Worm (Caenorhabditis elegans) whole organism, L4 larva: Measurements from ENCODE around the gene tceb-3.

Source experiments
- F26F4.8 ChIP-seq: fragments of 200-800 bp; sonication (Bioruptor generic); conservative IDR thresholded peaks from 2 replicates; pipeline ENCODE4 v1.3.6; 2022; ENCODE audit warnings: missing genetic modification characterization, missing compliant biosample characterization
- F44E2.7 ChIP-seq: fragments of 200-800 bp; sonication (Bioruptor generic); IDR thresholded peaks from 2 replicates; pipeline ENCODE4 v2.1.2; 2022; ENCODE audit warnings: missing genetic modification characterization, missing compliant biosample characterization
- F49E8.2 ChIP-seq: sonication (generic microtip); optimal IDR thresholded peaks from 2 replicates; lab custom pipeline; 2016; ENCODE audit warnings: missing compliant biosample characterization, mild to moderate bottlenecking, missing genetic modification characterization, borderline replicate concordance
- R02D3.7 ChIP-seq: fragments of 150-350 bp; sonication (generic microtip); optimal IDR thresholded peaks from 3 replicates; lab custom pipeline; 2014; ENCODE audit warnings: missing biosample characterization, missing genetic modification characterization
- T26A8.4 ChIP-seq: fragments of 200-800 bp; sonication (Bioruptor generic); IDR thresholded peaks from 2 replicates; pipeline ENCODE4 v1.3.6; 2022; ENCODE audit warnings: missing genetic modification characterization, missing compliant biosample characterization
- Y105C5A.15 ChIP-seq: fragments of 200-800 bp; sonication (Bioruptor generic); IDR thresholded peaks from 2 replicates; pipeline ENCODE4 v1.3.6; 2022; ENCODE audit warnings: missing genetic modification characterization, missing compliant biosample characterization
- Y48G9A.11 ChIP-seq: fragments of 200-800 bp; sonication (Bioruptor generic); IDR thresholded peaks from 2 replicates; pipeline ENCODE4 v1.3.6; 2022; ENCODE audit warnings: missing genetic modification reagents, missing genetic modification characterization, missing compliant biosample characterization
- Y5F2A.4 ChIP-seq: fragments of 200-800 bp; sonication (Bioruptor generic); optimal IDR thresholded peaks from 2 replicates; lab custom pipeline; 2018; ENCODE audit warnings: mild to moderate bottlenecking, missing genetic modification characterization, missing compliant biosample characterization
- arid-1 ChIP-seq: fragments of 200-800 bp; sonication (Bioruptor generic); conservative IDR thresholded peaks from 2 replicates; pipeline ENCODE4 v1.3.6; 2022; ENCODE audit warnings: missing genetic modification reagents, missing genetic modification characterization, missing compliant biosample characterization
- attf-4 ChIP-seq: sonication (generic microtip); optimal IDR thresholded peaks from 3 replicates; lab custom pipeline; 2017; ENCODE audit warnings: missing biosample characterization, missing genetic modification characterization
- ceh-20 ChIP-seq: fragments of 200-800 bp; sonication (Bioruptor generic); IDR thresholded peaks from 2 replicates; pipeline ENCODE4 v1.3.6; 2022; ENCODE audit warnings: missing genetic modification reagents, missing genetic modification characterization, missing compliant biosample characterization
- ceh-44 ChIP-seq: fragments of 200-800 bp; sonication (Bioruptor generic); IDR thresholded peaks from 2 replicates; pipeline ENCODE4 v1.3.6; 2022; ENCODE audit warnings: missing genetic modification reagents, missing genetic modification characterization, missing compliant biosample characterization
- ceh-82 ChIP-seq: sonication (generic microtip); optimal IDR thresholded peaks from 2 replicates; lab custom pipeline; 2017; ENCODE audit warnings: missing biosample characterization, missing genetic modification characterization
- ctbp-1 ChIP-seq: fragments of 200-800 bp; sonication (Bioruptor generic); IDR thresholded peaks from 2 replicates; pipeline ENCODE4 v1.3.6; 2022; ENCODE audit warnings: missing genetic modification reagents, missing genetic modification characterization, missing compliant biosample characterization
- daf-19 ChIP-seq: fragments of 200-800 bp; sonication (Bioruptor generic); conservative IDR thresholded peaks from 2 replicates; pipeline ENCODE4 v1.3.6; 2022; ENCODE audit warnings: missing genetic modification characterization, missing compliant biosample characterization
- egl-43 ChIP-seq: fragments of 200-800 bp; sonication (Bioruptor generic); IDR thresholded peaks from 2 replicates; pipeline ENCODE4 v1.3.6; 2022; ENCODE audit warnings: missing genetic modification reagents, missing genetic modification characterization, missing compliant biosample characterization
- fos-1 ChIP-seq: fragments of 150-350 bp; optimal IDR thresholded peaks from 2 replicates; lab custom pipeline; 2014; ENCODE audit warnings: missing biosample characterization, missing genetic modification characterization
- hif-1 ChIP-seq, 2 experiments: sonication (generic microtip); optimal IDR thresholded peaks; 2 replicates each; lab custom pipeline; 2016 to 2017; ENCODE audit warnings: missing compliant biosample characterization in 2 of 2, missing genetic modification characterization in 2 of 2, missing genetic modification reagents in 2 of 2, missing genotype in 2 of 2, mild to moderate bottlenecking in 1 of 2
- hlh-30 ChIP-seq: sonication (generic microtip); optimal IDR thresholded peaks from 2 replicates; lab custom pipeline; 2017; ENCODE audit warnings: antibody characterized with exemption, mild to moderate bottlenecking, missing genetic modification characterization, missing compliant biosample characterization; ENCODE audit not compliant: insufficient read depth
- hmg-1.1 ChIP-seq: fragments of 200-800 bp; sonication (Bioruptor generic); IDR thresholded peaks from 2 replicates; pipeline ENCODE4 v1.3.6; 2022; ENCODE audit warnings: missing genetic modification reagents, missing genetic modification characterization, missing compliant biosample characterization
- lim-7 ChIP-seq: fragments of 200-800 bp; sonication (Bioruptor generic); IDR thresholded peaks from 2 replicates; pipeline ENCODE4 v1.3.6; 2022; ENCODE audit warnings: missing genetic modification characterization, missing compliant biosample characterization
- lin-13 ChIP-seq: fragments of 150-350 bp; optimal IDR thresholded peaks from 2 replicates; lab custom pipeline; 2014; ENCODE audit warnings: missing biosample characterization, missing genetic modification reagents, missing genetic modification characterization
- lin-38 ChIP-seq: fragments of 200-800 bp; sonication (Bioruptor generic); IDR thresholded peaks from 2 replicates; pipeline ENCODE4 v1.3.6; 2022; ENCODE audit warnings: missing genetic modification reagents, missing genetic modification characterization, missing compliant biosample characterization
- lir-3 ChIP-seq: sonication (generic microtip); optimal IDR thresholded peaks from 2 replicates; lab custom pipeline; 2016; ENCODE audit warnings: mild to moderate bottlenecking, missing genetic modification characterization, missing compliant biosample characterization
- lsy-2 ChIP-seq, 2 experiments: fragments of 150-350 bp in 1 of 2; sonication (generic microtip) in 1 of 2; optimal IDR thresholded peaks; 2 replicates each; lab custom pipeline; 2014 to 2017; ENCODE audit warnings: missing biosample characterization in 2 of 2, missing genetic modification characterization in 2 of 2
- nhr-11 ChIP-seq: fragments of 150-350 bp; optimal IDR thresholded peaks from 2 replicates; lab custom pipeline; 2014; ENCODE audit warnings: missing biosample characterization, missing genetic modification characterization
- nhr-25 ChIP-seq: sonication (generic microtip); optimal IDR thresholded peaks from 2 replicates; lab custom pipeline; 2017; ENCODE audit warnings: missing genetic modification characterization, mild to moderate bottlenecking, missing compliant biosample characterization, antibody characterized with exemption, moderate library complexity, borderline replicate concordance; ENCODE audit not compliant: insufficient read depth
- nhr-28 ChIP-seq: fragments of 150-350 bp; optimal IDR thresholded peaks from 2 replicates; lab custom pipeline; 2014; ENCODE audit warnings: missing biosample characterization, missing genetic modification characterization
- nhr-41 ChIP-seq: fragments of 200-800 bp; sonication (Bioruptor generic); IDR thresholded peaks from 2 replicates; pipeline ENCODE4 v1.3.6; 2022; ENCODE audit warnings: missing genetic modification reagents, missing genetic modification characterization, missing compliant biosample characterization
- nhr-48 ChIP-seq: sonication (generic microtip); optimal IDR thresholded peaks from 2 replicates; lab custom pipeline; 2016; ENCODE audit warnings: mild to moderate bottlenecking, missing genetic modification characterization, missing compliant biosample characterization
- nhr-76 ChIP-seq: fragments of 150-350 bp; optimal IDR thresholded peaks from 2 replicates; lab custom pipeline; 2014; ENCODE audit warnings: missing biosample characterization, missing genetic modification characterization
- nhr-77 ChIP-seq: fragments of 150-350 bp; optimal IDR thresholded peaks from 2 replicates; lab custom pipeline; 2014; ENCODE audit warnings: missing biosample characterization, missing genetic modification characterization
- saeg-2 ChIP-seq: fragments of 200-800 bp; sonication (Bioruptor generic); IDR thresholded peaks from 2 replicates; pipeline ENCODE4 v1.3.6; 2022; ENCODE audit warnings: missing genetic modification reagents, missing genetic modification characterization, missing compliant biosample characterization
- set-16 ChIP-seq: fragments of 200-800 bp; sonication (Bioruptor generic); IDR thresholded peaks from 2 replicates; pipeline ENCODE4 v1.3.6; 2022; ENCODE audit warnings: missing genetic modification reagents, missing genetic modification characterization, missing compliant biosample characterization
- snpc-1.2 ChIP-seq: fragments of 200-800 bp; sonication (Bioruptor generic); IDR thresholded peaks from 2 replicates; pipeline ENCODE4 v1.3.6; 2022; ENCODE audit warnings: missing genetic modification reagents, missing genetic modification characterization, missing compliant biosample characterization
- unc-130 ChIP-seq: sonication (generic microtip); optimal IDR thresholded peaks from 2 replicates; lab custom pipeline; 2016; ENCODE audit warnings: missing genetic modification reagents, missing genetic modification characterization, missing compliant biosample characterization
- unc-39 ChIP-seq: sonication (generic microtip); optimal IDR thresholded peaks from 2 replicates; lab custom pipeline; 2017; ENCODE audit warnings: missing biosample characterization, missing genetic modification characterization
- unc-62 ChIP-seq, 3 experiments: fragments of 150-350 bp in 1 of 3; sonication (generic microtip); optimal IDR thresholded peaks in 2 of 3; peaks in 1 of 3; 1 replicate in 1 of 3; 2 replicates in 2 of 3; lab custom pipeline; 2014 to 2017; ENCODE audit warnings: missing biosample characterization in 3 of 3, missing genetic modification characterization in 3 of 3, missing genetic modification reagents in 3 of 3, missing genotype in 1 of 3
- zag-1 ChIP-seq: fragments of 150-350 bp; optimal IDR thresholded peaks from 2 replicates; lab custom pipeline; 2014; ENCODE audit warnings: missing biosample characterization, missing genetic modification characterization
- ztf-7 ChIP-seq: fragments of 150-350 bp; optimal IDR thresholded peaks from 2 replicates; lab custom pipeline; 2014; ENCODE audit warnings: missing biosample characterization, missing genetic modification characterization

The tceb-3 gene

DNA sequence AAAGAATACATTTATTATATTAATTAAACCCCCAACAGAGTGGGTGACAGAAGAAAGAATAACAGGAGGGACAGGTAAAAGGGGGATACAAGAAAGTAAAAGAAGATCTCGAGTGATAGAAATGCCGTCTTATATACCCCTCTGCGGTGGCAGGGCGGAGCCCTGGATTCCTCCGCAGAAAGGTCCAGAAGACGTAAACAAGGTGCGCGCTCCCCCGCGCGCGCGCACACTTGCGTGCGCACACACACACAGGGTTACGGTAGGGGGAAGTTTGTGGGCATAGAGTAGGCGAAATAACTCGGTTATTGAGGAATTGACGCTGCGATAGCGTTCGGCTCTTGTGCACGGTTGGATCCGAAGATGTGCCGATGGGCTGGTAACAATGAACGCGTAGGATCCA lies 5.3 kb downstream of the tceb-3 start, which contains the start of gene R03D7.15:
R03D7.15 (plus strand) TSS at position 299 of the 400 bp plus-strand sequence.
- TF ChIP-seq set-16 (GFP tag; lab: Robert Waterston, UW) (peak; percentile 83), egl-43 (GFP tag; lab: Robert Waterston, UW) (0 out of 2 replicates have a peak, but pooled peaks have one; percentile 51)

DNA sequence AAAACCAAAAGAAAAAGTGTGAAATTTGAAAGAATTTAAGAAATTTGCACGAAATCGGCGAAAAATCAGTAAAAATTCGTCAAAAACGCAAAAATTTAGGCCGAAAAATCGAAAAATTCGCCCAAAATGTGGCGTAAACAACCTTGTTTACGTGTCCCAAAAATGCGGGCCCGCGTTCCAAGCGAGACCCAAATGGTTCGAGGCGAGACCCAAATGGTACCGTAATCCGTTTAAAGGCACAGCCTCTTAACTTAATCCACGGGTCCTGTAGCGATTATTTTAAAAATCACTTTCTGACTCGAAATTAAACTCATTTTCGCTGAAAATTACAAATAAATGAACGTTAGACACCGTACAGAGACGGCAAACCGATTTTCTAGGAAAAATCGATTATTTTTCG lies 11.9 kb downstream of the tceb-3 start:
- no peak for TF ChIP-seq Y105C5A.15
- no peak for TF ChIP-seq F26F4.8 (GFP tag; lab: Robert Waterston, UW)
- peak; percentile 81 for TF ChIP-seq F49E8.2 (tag; lab: Kevin White, UChicago)
- TF ChIP-seq T26A8.4 (GFP tag; lab: Robert Waterston, UW), result no peak
- 0 out of 2 replicates have a peak, but pooled peaks have one; percentile 16 for TF ChIP-seq ceh-44 (GFP tag; lab: Robert Waterston, UW)
- TF ChIP-seq nhr-28 (tag; lab: Kevin White, UChicago), result no peak
- no peak for TF ChIP-seq unc-39 (tag; lab: Kevin White, UChicago)
- TF ChIP-seq Y48G9A.11 (GFP tag; lab: Robert Waterston, UW), result peak; percentile 69
- TF ChIP-seq snpc-1.2 (GFP tag; lab: Robert Waterston, UW), result 0 out of 2 replicates have a peak, but pooled peaks have one; percentile 60
- 0 out of 2 replicates have a peak, but pooled peaks have one; percentile 36 for TF ChIP-seq arid-1 (GFP tag; lab: Robert Waterston, UW)
- TF ChIP-seq unc-130, result peak; percentile 68
- TF ChIP-seq hif-1 (tag; optimal IDR thresholded peaks at IDR 0.05; lab: Kevin White, UChicago), result no peak
- peak; percentile 76 for TF ChIP-seq lin-38
- no peak for TF ChIP-seq lsy-2 (tag; optimal IDR thresholded peaks at IDR 0.05; lab: Kevin White, UChicago)
- TF ChIP-seq, all 104 proteins: peak for 7

DNA sequence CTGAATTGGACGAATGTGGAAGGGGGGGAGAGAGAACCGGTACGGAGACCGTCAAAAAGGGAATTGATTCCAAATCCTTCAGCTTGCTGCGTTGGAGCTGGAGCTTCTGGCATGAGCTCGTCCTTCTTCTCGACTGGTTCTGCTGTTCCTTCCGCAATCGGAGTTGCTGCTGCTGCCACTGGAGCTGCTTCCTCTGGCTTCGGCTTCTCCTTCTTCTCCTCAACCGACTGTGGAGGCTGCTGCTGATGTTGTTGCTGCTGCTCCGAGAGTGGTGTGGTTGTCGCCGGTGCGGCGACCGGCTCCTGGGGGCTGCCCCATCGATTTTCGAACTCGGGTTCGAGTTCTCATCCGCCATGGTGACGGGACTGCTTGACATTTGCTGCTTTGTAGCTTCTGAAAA lies 12.4 kb downstream of the tceb-3 start, which contains the start of gene R03D7.2:
R03D7.2 (minus strand) TSS at position 399 of the 400 bp plus-strand sequence.
- TF ChIP-seq egl-43 (GFP tag; lab: Robert Waterston, UW) (0 out of 2 replicates have a peak, but pooled peaks have one; percentile 33), lim-7 (GFP tag; lab: Robert Waterston, UW) (0 out of 2 replicates have a peak, but pooled peaks have one; percentile 12), set-16 (GFP tag; lab: Robert Waterston, UW) (peak; percentile 95), snpc-1.2 (GFP tag; lab: Robert Waterston, UW) (no peak)

DNA sequence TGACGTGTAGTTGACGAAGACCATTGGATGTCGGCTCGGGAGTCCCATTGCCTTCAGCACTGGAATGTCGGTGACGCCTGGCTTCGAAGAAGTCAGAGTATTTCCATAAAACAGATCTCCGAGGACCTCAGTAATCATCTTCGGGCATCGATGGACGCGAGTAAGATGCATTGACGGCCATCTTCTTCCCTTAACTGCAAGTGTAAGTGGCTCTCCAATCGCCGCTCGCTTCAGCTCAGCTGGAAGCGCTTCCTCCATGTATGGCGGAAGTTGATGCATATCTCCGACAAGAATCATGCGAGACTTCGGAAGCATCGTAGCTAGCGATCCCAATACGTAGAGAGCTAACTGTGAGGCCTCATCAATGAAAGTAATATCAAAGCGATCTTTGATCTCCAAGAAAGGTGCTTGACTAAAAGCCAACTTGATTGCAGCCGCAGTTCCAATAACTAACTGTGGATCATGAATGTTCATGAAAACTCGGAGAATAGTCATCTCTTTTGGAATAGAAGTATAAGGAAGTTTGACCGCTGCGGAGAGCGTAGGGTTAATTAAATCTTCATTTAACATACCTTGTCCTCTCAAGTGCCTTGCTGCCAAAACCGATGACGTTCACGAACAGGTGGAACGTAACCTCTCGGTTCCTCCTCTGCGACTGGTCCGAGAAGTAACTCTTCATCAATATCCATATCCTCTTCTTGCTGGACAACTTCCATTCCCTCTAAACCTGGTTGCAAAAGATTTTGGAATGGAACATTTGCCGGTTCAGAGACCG lies 13.1 kb downstream of the tceb-3 start:
- TF ChIP-seq daf-19 (GFP tag; lab: Robert Waterston, UW) (no peak), F49E8.2 (tag; lab: Kevin White, UChicago) (peak; percentile 25), nhr-48 (tag; lab: Kevin White, UChicago) (no peak), nhr-77 (tag; lab: Kevin White, UChicago) (no peak), nhr-41 (GFP tag; lab: Robert Waterston, UW) (no peak), ceh-44 (GFP tag; lab: Robert Waterston, UW) (no peak), ceh-20 (GFP tag; lab: Robert Waterston, UW) (no peak), nhr-76 (tag; lab: Kevin White, UChicago) (no peak), F44E2.7 (GFP tag; lab: Robert Waterston, UW) (no peak), ztf-7 (no peak), T26A8.4 (GFP tag; lab: Robert Waterston, UW) (no peak), saeg-2 (GFP tag; lab: Robert Waterston, UW) (no peak), ceh-82 (tag; lab: Kevin White, UChicago) (no peak), attf-4 (tag; lab: Kevin White, UChicago) (no peak), lin-38 (peak; percentile 60), unc-39 (tag; lab: Kevin White, UChicago) (no peak), hif-1 (tag; optimal IDR thresholded peaks at IDR 0.05; lab: Kevin White, UChicago) (no peak), hlh-30 (tag; lab: Kevin White, UChicago) (no peak), egl-43 (GFP tag; lab: Robert Waterston, UW) (no peak), nhr-11 (tag; lab: Kevin White, UChicago) (no peak), R02D3.7 (tag; lab: Kevin White, UChicago) (no peak), lin-13 (GFP tag; lab: Kevin White, UChicago) (peak; percentile 13), Y5F2A.4 (no peak), ctbp-1 (no peak), hmg-1.1 (GFP tag; lab: Robert Waterston, UW) (no peak), zag-1 (no peak), unc-130 (no peak), lir-3 (tag; lab: Kevin White, UChicago) (no peak), fos-1 (tag; lab: Kevin White, UChicago) (no peak), unc-62 (GFP tag; optimal IDR thresholded peaks at IDR 0.05 in 1 of 2; lab: Kevin White, UChicago) (peak in 1 of 2 experiments; percentile 20), unc-62 (tag; optimal IDR thresholded peaks at IDR 0.05; lab: Kevin White, UChicago) (no peak), nhr-25 (no peak), arid-1 (GFP tag; lab: Robert Waterston, UW) (0 out of 2 replicates have a peak, but pooled peaks have one; percentile 8)
